Fruit fly (Drosophila melanogaster): ENCODE results near the gene Clic.

DNA sequence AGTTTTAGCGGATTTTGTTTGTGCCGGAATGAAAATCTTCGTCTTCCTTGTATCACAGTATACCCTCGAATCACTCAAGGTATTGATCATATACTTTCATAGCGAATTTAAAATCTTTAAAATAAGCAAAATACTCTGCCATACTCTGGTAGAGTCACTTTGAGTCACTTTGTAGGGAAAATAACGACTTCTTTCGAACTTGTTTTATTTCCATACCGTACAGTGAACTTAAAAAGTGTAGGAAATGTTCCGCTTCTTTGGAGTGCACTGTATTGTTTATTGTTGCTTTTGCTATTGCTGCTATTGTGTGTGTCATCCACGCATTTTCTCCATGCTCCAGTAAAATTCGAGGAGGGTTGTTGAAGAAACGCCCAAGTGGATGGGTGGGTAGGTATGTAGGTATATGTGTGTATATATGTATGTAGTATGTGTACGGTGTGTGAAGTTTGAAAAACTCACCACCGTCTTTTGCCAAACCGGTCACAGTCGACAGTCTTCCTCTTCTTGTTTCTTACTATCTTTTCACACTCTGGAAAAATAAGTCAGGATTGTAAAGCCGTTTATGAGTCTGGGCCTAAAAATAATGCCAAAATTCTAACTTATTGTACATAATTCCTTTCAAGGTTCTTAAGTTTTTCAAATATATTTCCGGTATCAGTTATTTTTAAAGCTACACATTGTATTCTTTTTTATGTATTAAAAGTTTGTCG, 33.0 kb downstream of the Clic start:
- TF ChIP-seq GATAd (GFP tag; optimal IDR thresholded peaks at IDR 0.05) (no peak), Sp1 (GFP tag; optimal IDR thresholded peaks at IDR 0.05) (no peak), brk (GFP tag; optimal IDR thresholded peaks at IDR 0.05) (no peak), N (GFP tag; optimal IDR thresholded peaks at IDR 0.05) (no peak), dl (GFP tag; optimal IDR thresholded peaks at IDR 0.05; ENCODE audit: insufficient read depth in 1 of 2, partially characterized antibody in 2 of 2) (no peak), psq (GFP tag; optimal IDR thresholded peaks at IDR 0.05) (no peak), pan (optimal IDR thresholded peaks at IDR 0.05) (no peak), usp (GFP tag; optimal IDR thresholded peaks at IDR 0.05) (no peak), Rel (GFP tag; optimal IDR thresholded peaks at IDR 0.05) (no peak), Rel (tag; optimal IDR thresholded peaks at IDR 0.05) (no peak), Hr78 (GFP tag; optimal IDR thresholded peaks at IDR 0.05) (no peak)

Data from whole organism, wandering third instar larva.